Worm (Caenorhabditis elegans): ENCODE results near the gene C33E10.1.

ce11 chrX:17333752-17334151, 28.7 kb downstream of the C33E10.1 start, which contains the start of gene C53C11.5:
- TF ChIP-seq ets-4 (GFP tag; optimal IDR thresholded peaks at IDR 0.05) (no peak), K11D2.4 (GFP tag; IDR thresholded peaks at IDR 0.05) (no peak), F10E7.11 (tag; optimal IDR thresholded peaks at IDR 0.05) (no peak), ama-1 (optimal IDR thresholded peaks at IDR 0.05) (no peak), ama-1 (GFP tag; optimal IDR thresholded peaks at IDR 0.05) (no peak), Y56A3A.18 (GFP tag; IDR thresholded peaks at IDR 0.05) (no peak)

Measured in whole organism, young adult.